Fruit fly (Drosophila melanogaster) whole organism, embryonic: Measurements from ENCODE around the gene nxf2.

Source experiments
- BtbVII ChIP-seq: fragments of 200-800 bp; sonication (Bioruptor generic); optimal IDR thresholded peaks from 3 replicates; lab custom pipeline; 2017; ENCODE audit warnings: missing biosample characterization, mild to moderate bottlenecking, missing genetic modification characterization
- CG10543 ChIP-seq: fragments of 200-800 bp; sonication (Bioruptor generic); optimal IDR thresholded peaks from 3 replicates; lab custom pipeline; 2017; ENCODE audit warnings: missing biosample characterization, mild to moderate bottlenecking, missing genetic modification characterization, moderate library complexity
- CG12391 ChIP-seq: fragments of 200-800 bp; sonication (Bioruptor generic); optimal IDR thresholded peaks from 3 replicates; lab custom pipeline; 2018; ENCODE audit warnings: missing biosample characterization, mild to moderate bottlenecking, missing genetic modification characterization, moderate library complexity
- CG13296 ChIP-seq: fragments of 200-800 bp; sonication (Bioruptor generic); optimal IDR thresholded peaks from 3 replicates; lab custom pipeline; 2018; ENCODE audit warnings: missing biosample characterization, mild to moderate bottlenecking, missing genetic modification characterization
- CG15011 ChIP-seq: fragments of 200-800 bp; sonication (Bioruptor generic); optimal IDR thresholded peaks from 3 replicates; lab custom pipeline; 2018; ENCODE audit warnings: missing biosample characterization, mild to moderate bottlenecking, missing genetic modification characterization
- CG16779 ChIP-seq: fragments of 200-800 bp; sonication (Bioruptor generic); IDR thresholded peaks from 2 replicates; pipeline ENCODE4 v1.3.6; 2022; ENCODE audit warnings: missing biosample characterization, missing genetic modification characterization
- CG18476 ChIP-seq: fragments of 200-800 bp; sonication (Bioruptor generic); optimal IDR thresholded peaks from 2 replicates; lab custom pipeline; 2016; ENCODE audit warnings: missing biosample characterization, mild to moderate bottlenecking, missing genetic modification characterization
- CG18619 ChIP-seq: fragments of 200-800 bp; sonication (Bioruptor generic); optimal IDR thresholded peaks from 3 replicates; lab custom pipeline; 2017; ENCODE audit warnings: missing biosample characterization, mild to moderate bottlenecking, missing genetic modification characterization
- CG2199 ChIP-seq: fragments of 200-800 bp; sonication (Bioruptor generic); IDR thresholded peaks from 3 replicates; pipeline ENCODE4 v1.3.6; 2022; ENCODE audit warnings: missing biosample characterization, missing genetic modification characterization
- CG30020 ChIP-seq: fragments of 200-800 bp; optimal IDR thresholded peaks from 2 replicates; lab custom pipeline; 2019; ENCODE audit warnings: missing biosample characterization, mild to moderate bottlenecking, missing genetic modification characterization, moderate library complexity
- CG3838 ChIP-seq: fragments of 200-800 bp; sonication (Bioruptor generic); optimal IDR thresholded peaks from 3 replicates; lab custom pipeline; 2016; ENCODE audit warnings: missing biosample characterization, missing genetic modification characterization
- CG42726 ChIP-seq: fragments of 200-800 bp; sonication (Bioruptor generic); IDR thresholded peaks from 2 replicates; pipeline ENCODE4 v1.3.6; 2022; ENCODE audit warnings: missing biosample characterization, missing genetic modification characterization; ENCODE audit not compliant: partially characterized antibody
- CG4282 ChIP-seq: fragments of 200-800 bp; sonication (Bioruptor generic); optimal IDR thresholded peaks from 2 replicates; lab custom pipeline; 2016; ENCODE audit warnings: missing biosample characterization, missing genetic modification characterization
- CG4328 ChIP-seq: fragments of 200-800 bp; sonication (Bioruptor generic); optimal IDR thresholded peaks from 3 replicates; lab custom pipeline; 2017; ENCODE audit warnings: missing biosample characterization, missing genetic modification reagents, missing genetic modification characterization
- CG6791 ChIP-seq: fragments of 200-800 bp; sonication (Bioruptor generic); IDR thresholded peaks from 3 replicates; pipeline ENCODE4 v1.3.6; 2022; ENCODE audit warnings: missing biosample characterization, missing genetic modification characterization; ENCODE audit not compliant: partially characterized antibody
- CG6854 ChIP-seq: fragments of 200-800 bp; sonication (Bioruptor generic); optimal IDR thresholded peaks from 3 replicates; lab custom pipeline; 2017; ENCODE audit warnings: missing biosample characterization, mild to moderate bottlenecking, missing genetic modification characterization
- CG7556 ChIP-seq: fragments of 200-800 bp; sonication (Bioruptor generic); optimal IDR thresholded peaks from 2 replicates; lab custom pipeline; 2017; ENCODE audit warnings: missing biosample characterization, mild to moderate bottlenecking, missing genetic modification characterization
- CG8359 ChIP-seq: fragments of 200-800 bp; sonication (Bioruptor generic); optimal IDR thresholded peaks from 2 replicates; lab custom pipeline; 2017; ENCODE audit warnings: missing biosample characterization, mild to moderate bottlenecking, missing genetic modification characterization, borderline replicate concordance
- CHES-1-like ChIP-seq: fragments of 200-800 bp; sonication (Bioruptor generic); optimal IDR thresholded peaks from 2 replicates; lab custom pipeline; 2016; ENCODE audit warnings: missing biosample characterization, missing genetic modification characterization
- Chrac-16 ChIP-seq: fragments of 200-800 bp; sonication (Bioruptor generic); optimal IDR thresholded peaks from 3 replicates; lab custom pipeline; 2016; ENCODE audit warnings: missing biosample characterization, missing genetic modification characterization
- E2f1 ChIP-seq: fragments of 200-800 bp; sonication (Bioruptor generic); IDR thresholded peaks from 2 replicates; pipeline ENCODE4 v1.3.6; 2022; ENCODE audit warnings: missing biosample characterization, missing genetic modification characterization
- Ets97D ChIP-seq: fragments of 200-800 bp; sonication (Bioruptor generic); optimal IDR thresholded peaks from 3 replicates; lab custom pipeline; 2016; ENCODE audit warnings: missing biosample characterization, missing genetic modification characterization
- HHEX ChIP-seq: fragments of 200-800 bp; sonication (Bioruptor generic); optimal IDR thresholded peaks from 3 replicates; lab custom pipeline; 2017; ENCODE audit warnings: missing biosample characterization, mild to moderate bottlenecking, missing genetic modification characterization, missing genetic modification reagents
- HLH4C ChIP-seq: fragments of 200-800 bp; sonication (Bioruptor generic); IDR thresholded peaks from 3 replicates; pipeline ENCODE4 v1.3.6; 2022; ENCODE audit warnings: missing biosample characterization, missing genetic modification characterization; ENCODE audit not compliant: partially characterized antibody
- HmgZ ChIP-seq: fragments of 200-800 bp; sonication (Bioruptor generic); optimal IDR thresholded peaks from 2 replicates; lab custom pipeline; 2018; ENCODE audit warnings: missing biosample characterization, mild to moderate bottlenecking, missing genetic modification characterization
- Nf-YC ChIP-seq: fragments of 200-800 bp; optimal IDR thresholded peaks from 3 replicates; lab custom pipeline; 2019; ENCODE audit warnings: missing biosample characterization, mild to moderate bottlenecking, missing genetic modification characterization, moderate library complexity
- Six4 ChIP-seq: fragments of 200-800 bp; sonication (Bioruptor generic); optimal IDR thresholded peaks from 2 replicates; lab custom pipeline; 2016; ENCODE audit warnings: missing biosample characterization, missing genetic modification characterization
- Usf ChIP-seq: fragments of 200-800 bp; sonication (Bioruptor generic); optimal IDR thresholded peaks from 2 replicates; lab custom pipeline; 2017; ENCODE audit warnings: missing genotype, missing biosample characterization, missing genetic modification characterization
- ab ChIP-seq: fragments of 200-800 bp; sonication (Bioruptor generic); optimal IDR thresholded peaks from 2 replicates; lab custom pipeline; 2016; ENCODE audit warnings: missing biosample characterization, missing genetic modification characterization
- abd-A ChIP-seq: fragments of 200-800 bp; sonication (Bioruptor generic); optimal IDR thresholded peaks from 3 replicates; lab custom pipeline; 2019; ENCODE audit warnings: missing biosample characterization, mild to moderate bottlenecking, missing genetic modification characterization, moderate library complexity
- ac ChIP-seq: fragments of 200-800 bp; sonication (Bioruptor generic); optimal IDR thresholded peaks from 3 replicates; lab custom pipeline; 2017; ENCODE audit warnings: missing biosample characterization, mild to moderate bottlenecking, missing genetic modification characterization
- br ChIP-seq: fragments of >200 bp; optimal IDR thresholded peaks from 2 replicates; lab custom pipeline; 2017
- chm ChIP-seq: fragments of 200-800 bp; sonication (Bioruptor generic); IDR thresholded peaks from 2 replicates; pipeline ENCODE4 v1.3.6; 2022; ENCODE audit warnings: missing biosample characterization, missing genetic modification characterization
- ci ChIP-seq: fragments of 200-800 bp; sonication (Bioruptor generic); IDR thresholded peaks from 3 replicates; pipeline ENCODE4 v1.3.6; 2022; ENCODE audit warnings: missing biosample characterization, missing genetic modification characterization
- fru ChIP-seq: fragments of >200 bp; optimal IDR thresholded peaks from 2 replicates; lab custom pipeline; 2017
- ftz-f1 ChIP-seq: fragments of 200-800 bp; sonication (Bioruptor generic); optimal IDR thresholded peaks from 2 replicates; lab custom pipeline; 2016; ENCODE audit warnings: missing biosample characterization, missing genetic modification characterization
- inv ChIP-seq: fragments of 200-800 bp; sonication (Bioruptor generic); IDR thresholded peaks from 2 replicates; pipeline ENCODE4 v1.3.6; 2022; ENCODE audit warnings: missing biosample characterization, missing genetic modification characterization; ENCODE audit not compliant: partially characterized antibody
- kay ChIP-seq: fragments of 200-800 bp; sonication (Bioruptor generic); optimal IDR thresholded peaks from 2 replicates; lab custom pipeline; 2016; ENCODE audit warnings: missing biosample characterization, missing genetic modification characterization
- knrl ChIP-seq: fragments of 200-800 bp; sonication (Bioruptor generic); IDR thresholded peaks from 3 replicates; pipeline ENCODE4 v1.3.6; 2022; ENCODE audit warnings: missing biosample characterization, missing genetic modification characterization; ENCODE audit not compliant: partially characterized antibody
- lola ChIP-seq, 3 experiments: fragments of >200 bp in 2 of 3; fragments of 200-800 bp in 1 of 3; sonication (Bioruptor generic) in 1 of 3; optimal IDR thresholded peaks; 2 replicates each; lab custom pipeline; 2017 to 2019; ENCODE audit warnings: missing biosample characterization in 3 of 3, missing genetic modification characterization in 3 of 3, mild to moderate bottlenecking in 1 of 3, moderate library complexity in 1 of 3
- lov ChIP-seq, 2 experiments: fragments of 200-800 bp in 1 of 2; fragments of >200 bp in 1 of 2; sonication (Bioruptor generic) in 1 of 2; IDR thresholded peaks in 1 of 2; optimal IDR thresholded peaks in 1 of 2; 2 replicates in 1 of 2; 3 replicates in 1 of 2; pipeline versions ENCODE4 v1.3.6 to Lab custom; 2017 to 2022; ENCODE audit warnings: missing biosample characterization in 1 of 2, missing genetic modification characterization in 1 of 2
- nau ChIP-seq: fragments of 200-800 bp; sonication (Bioruptor generic); optimal IDR thresholded peaks from 3 replicates; lab custom pipeline; 2017; ENCODE audit warnings: missing biosample characterization, mild to moderate bottlenecking, missing genetic modification characterization, missing genetic modification reagents
- org-1 ChIP-seq: fragments of 200-800 bp; sonication (Bioruptor generic); optimal IDR thresholded peaks from 2 replicates; lab custom pipeline; 2017; ENCODE audit warnings: missing biosample characterization, missing genetic modification characterization
- p53 ChIP-seq: fragments of 200-800 bp; sonication (Bioruptor generic); optimal IDR thresholded peaks from 2 replicates; lab custom pipeline; 2016; ENCODE audit warnings: missing biosample characterization, missing genetic modification characterization
- sd ChIP-seq: fragments of 200-800 bp; sonication (Bioruptor generic); optimal IDR thresholded peaks from 3 replicates; lab custom pipeline; 2018; ENCODE audit warnings: missing biosample characterization, mild to moderate bottlenecking, missing genetic modification characterization, moderate library complexity
- sim ChIP-seq: fragments of 200-800 bp; sonication (Bioruptor generic); IDR thresholded peaks from 2 replicates; pipeline ENCODE4 v1.3.6; 2022; ENCODE audit warnings: missing biosample characterization, missing genetic modification characterization
- stwl ChIP-seq: fragments of 200-800 bp; sonication (Bioruptor generic); optimal IDR thresholded peaks from 3 replicates; lab custom pipeline; 2018; ENCODE audit warnings: missing biosample characterization, mild to moderate bottlenecking, missing genetic modification characterization, moderate library complexity
- tll ChIP-seq, 2 experiments: fragments of 200-800 bp in 1 of 2; fragments of >200 bp in 1 of 2; sonication (Bioruptor generic) in 1 of 2; optimal IDR thresholded peaks; 2 replicates each; lab custom pipeline; 2017 to 2019; ENCODE audit warnings: missing biosample characterization in 2 of 2, missing genetic modification characterization in 2 of 2, mild to moderate bottlenecking in 1 of 2, moderate library complexity in 1 of 2
- tna ChIP-seq: fragments of 200-800 bp; sonication (Bioruptor generic); IDR thresholded peaks from 2 replicates; pipeline ENCODE4 v1.3.6; 2022; ENCODE audit warnings: missing biosample characterization, missing genetic modification characterization; ENCODE audit not compliant: partially characterized antibody
- vvl ChIP-seq: fragments of 200-800 bp; sonication (Bioruptor generic); IDR thresholded peaks from 2 replicates; pipeline ENCODE4 v1.3.6; 2022; ENCODE audit warnings: missing biosample characterization, missing genetic modification characterization

The nxf2 gene

DNA sequence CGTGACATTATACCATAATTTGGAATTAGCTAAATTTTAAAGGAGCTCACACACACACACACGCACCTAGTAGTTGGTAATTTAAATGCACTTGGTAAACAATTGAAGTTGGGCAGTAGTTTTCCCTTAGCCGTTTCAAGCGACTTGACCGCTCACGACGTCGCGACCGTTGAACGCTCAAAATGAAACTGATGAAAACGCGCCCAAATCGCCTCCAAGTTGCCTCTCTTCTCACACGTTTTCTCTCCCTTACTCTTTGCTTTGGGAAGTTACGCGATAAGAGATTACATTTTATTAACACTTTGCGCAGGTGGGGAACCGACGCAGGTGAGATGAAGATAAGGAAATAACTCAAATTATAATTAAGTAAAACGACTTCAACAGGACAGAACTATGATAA is 7.9 kb downstream of the nxf2 start (continued):
- TF ChIP-seq Chrac-16 (GFP tag; lab: Kevin White, UChicago) (no peak), lov (optimal IDR thresholded peaks at IDR 0.05; lab: Kevin White, UChicago) (no peak), lov (GFP tag; IDR thresholded peaks at IDR 0.05; lab: Robert Waterston, UW) (no peak), CG42726 (0 out of 2 replicates have a peak, but pooled peaks have one; percentile 10), CG2199 (GFP tag; lab: Robert Waterston, UW) (0 out of 3 replicates have a peak, but pooled peaks have one; percentile 42), Usf (GFP tag; lab: Kevin White, UChicago) (no peak), CG4282 (GFP tag; lab: Kevin White, UChicago) (no peak), fru (lab: Kevin White, UChicago) (no peak), Ets97D (GFP tag; lab: Kevin White, UChicago) (no peak), tna (GFP tag; lab: Robert Waterston, UW) (no peak), ftz-f1 (no peak), HHEX (GFP tag; lab: Kevin White, UChicago) (peak; percentile 17), CG10543 (peak; percentile 12), tll (GFP tag; optimal IDR thresholded peaks at IDR 0.05; lab: Kevin White, UChicago) (no peak), CG15011 (GFP tag; lab: Kevin White, UChicago) (no peak), kay (GFP tag; lab: Kevin White, UChicago) (no peak), CG3838 (GFP tag; lab: Kevin White, UChicago) (no peak), knrl (GFP tag; lab: Robert Waterston, UW) (no peak), Six4 (GFP tag; lab: Kevin White, UChicago) (no peak), ab (no peak), sim (GFP tag; lab: Robert Waterston, UW) (no peak), CG16779 (GFP tag; lab: Robert Waterston, UW) (no peak), CG13296 (GFP tag; lab: Kevin White, UChicago) (peak; percentile 36), HLH4C (GFP tag; lab: Robert Waterston, UW) (no peak), HmgZ (tag; lab: Kevin White, UChicago) (peak; percentile 28), inv (0 out of 2 replicates have a peak, but pooled peaks have one; percentile 16), vvl (GFP tag; lab: Robert Waterston, UW) (peak; percentile 49), sd (peak; percentile 26), p53 (GFP tag; lab: Kevin White, UChicago) (no peak), CHES-1-like (peak; percentile 1), CG18619 (GFP tag; lab: Kevin White, UChicago) (no peak), stwl (peak; percentile 15), CG8359 (GFP tag; lab: Kevin White, UChicago) (peak; percentile 99), Nf-YC (tag; lab: Kevin White, UChicago) (peak; percentile 1), CG4328 (GFP tag; lab: Kevin White, UChicago) (no peak), CG12391 (no peak), BtbVII (GFP tag; lab: Kevin White, UChicago) (peak; percentile 37), CG6854 (GFP tag; lab: Kevin White, UChicago) (no peak), nau (GFP tag; lab: Kevin White, UChicago) (no peak), CG30020 (tag; lab: Kevin White, UChicago) (no peak), CG7556 (GFP tag; lab: Kevin White, UChicago) (no peak), ci (GFP tag; lab: Robert Waterston, UW) (peak; percentile 71; the same call in 2 of the 3 replicates), CG6791 (GFP tag; lab: Robert Waterston, UW) (0 out of 3 replicates have a peak, but pooled peaks have one; percentile 6), org-1 (no peak), abd-A (tag; lab: Kevin White, UChicago) (no peak), chm (peak; percentile 79; the same call in 1 of the 2 replicates), lola (GFP tag; optimal IDR thresholded peaks at IDR 0.05; lab: Kevin White, UChicago) (no peak), ac (GFP tag; lab: Kevin White, UChicago) (peak; percentile 33), E2f1 (GFP tag; lab: Robert Waterston, UW) (no peak), br (lab: Kevin White, UChicago) (no peak), CG18476 (GFP tag; lab: Kevin White, UChicago) (no peak)
